Fruit fly (Drosophila melanogaster): ENCODE results near the gene Sfp24Bd.

DNA sequence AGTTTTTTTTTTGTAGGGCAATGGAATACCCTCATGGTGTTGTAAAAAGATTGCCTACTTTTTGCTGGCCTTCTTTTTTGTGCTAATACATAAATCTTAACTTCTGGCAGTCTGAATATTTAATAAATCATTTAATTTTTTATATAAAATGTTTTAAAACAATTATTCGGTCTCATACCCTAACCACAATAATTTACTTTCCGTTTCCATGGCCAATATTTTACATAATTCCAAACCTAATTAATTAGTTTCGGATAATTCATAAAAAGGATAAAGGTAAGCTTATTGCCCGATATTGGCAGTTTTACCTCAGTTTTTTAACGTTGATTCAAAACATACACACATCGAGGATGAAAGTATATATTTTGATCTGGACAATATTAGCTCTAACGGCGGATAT is 31.0 kb upstream of the Sfp24Bd start, which contains the start of gene CG42465:
- no peak for TF ChIP-seq CG10267 (tag; optimal IDR thresholded peaks at IDR 0.05)
- TF ChIP-seq sob (GFP tag; IDR thresholded peaks at IDR 0.05): no peak
- TF ChIP-seq CG16815 (GFP tag; optimal IDR thresholded peaks at IDR 0.05): no peak
- no peak for TF ChIP-seq odd (GFP tag; optimal IDR thresholded peaks at IDR 0.05)
- no peak for TF ChIP-seq CG8478 (optimal IDR thresholded peaks at IDR 0.05)
- no peak for TF ChIP-seq zen (tag; optimal IDR thresholded peaks at IDR 0.05)
